Worm (Caenorhabditis elegans) whole organism, L2 larva: ENCODE data around the gene pals-16.

Experiments used
- nhr-12 ChIP-seq: fragments of 150-350 bp; optimal IDR thresholded peaks from 2 replicates; lab custom pipeline; 2014; ENCODE audit warnings: missing biosample characterization, missing genetic modification characterization
- nhr-25 ChIP-seq: fragments of 150-350 bp; sonication (generic microtip); optimal IDR thresholded peaks from 3 replicates; lab custom pipeline; 2014; ENCODE audit warnings: missing biosample characterization, missing genetic modification characterization

- TF ChIP-seq nhr-25 (tag; lab: Kevin White, UChicago) (no peak), nhr-12 (tag; lab: Kevin White, UChicago) (no peak)
Observed at ce11 chrIII:1416571-1416970, 16.8 kb downstream of the pals-16 start.
